Fruit fly (Drosophila melanogaster): Measurements from ENCODE around the gene TORIP.

Gene TORIP

dm6 chr3L:19846960-19847359 lies 42.1 kb upstream of the TORIP start (continued):
- TF ChIP-seq CG11695 (GFP tag; IDR thresholded peaks at IDR 0.05), result no peak
- TF ChIP-seq grn (GFP tag; optimal IDR thresholded peaks at IDR 0.05), result no peak
- no peak for TF ChIP-seq Atf6 (GFP tag; IDR thresholded peaks at IDR 0.05)
- no peak for TF ChIP-seq NfI (GFP tag; optimal IDR thresholded peaks at IDR 0.05)
- no peak for TF ChIP-seq ssp (GFP tag; IDR thresholded peaks at IDR 0.05)
- TF ChIP-seq Rx (GFP tag; IDR thresholded peaks at IDR 0.05), result no peak
- no peak for TF ChIP-seq CG6791 (GFP tag; IDR thresholded peaks at IDR 0.05; ENCODE audit: partially characterized antibody)
- no peak for TF ChIP-seq CG15479 (GFP tag; optimal IDR thresholded peaks at IDR 0.05)
- no peak for TF ChIP-seq Six4 (GFP tag; optimal IDR thresholded peaks at IDR 0.05)
- no peak for TF ChIP-seq CG18262 (tag; optimal IDR thresholded peaks at IDR 0.05)
- TF ChIP-seq klu (GFP tag; IDR thresholded peaks at IDR 0.05), result no peak
- no peak for TF ChIP-seq pho (GFP tag; optimal IDR thresholded peaks at IDR 0.05)
- TF ChIP-seq dmrt11E (tag; optimal IDR thresholded peaks at IDR 0.05), result no peak
- no peak for TF ChIP-seq CG31441 (GFP tag; IDR thresholded peaks at IDR 0.05)
- TF ChIP-seq nerfin-2 (GFP tag; IDR thresholded peaks at IDR 0.05; ENCODE audit: partially characterized antibody), result no peak
- TF ChIP-seq nerfin-1 (tag; optimal IDR thresholded peaks at IDR 0.05), result no peak
- no peak for TF ChIP-seq CG3065 (GFP tag; optimal IDR thresholded peaks at IDR 0.05)
- TF ChIP-seq CG15514 (GFP tag; optimal IDR thresholded peaks at IDR 0.05), result peak; percentile 47
- TF ChIP-seq CG16815 (GFP tag; optimal IDR thresholded peaks at IDR 0.05), result no peak
- TF ChIP-seq H2.0 (GFP tag; IDR thresholded peaks at IDR 0.05), result no peak
- no peak for TF ChIP-seq CG13287 (GFP tag; IDR thresholded peaks at IDR 0.05; ENCODE audit: partially characterized antibody)
- peak; percentile 25 for TF ChIP-seq tap (tag; optimal IDR thresholded peaks at IDR 0.05)
- no peak for TF ChIP-seq amos (GFP tag; IDR thresholded peaks at IDR 0.05; ENCODE audit: partially characterized antibody)
- no peak for TF ChIP-seq CG3163 (GFP tag; optimal IDR thresholded peaks at IDR 0.05)
- TF ChIP-seq Oli (tag; optimal IDR thresholded peaks at IDR 0.05), result no peak
- TF ChIP-seq Rfx (GFP tag; IDR thresholded peaks at IDR 0.05), result no peak
- no peak for TF ChIP-seq CG12155 (GFP tag; optimal IDR thresholded peaks at IDR 0.05)
- no peak for TF ChIP-seq Opbp (GFP tag; IDR thresholded peaks at IDR 0.05; ENCODE audit: partially characterized antibody)
- no peak for TF ChIP-seq lbe (GFP tag; optimal IDR thresholded peaks at IDR 0.05)
- no peak for TF ChIP-seq jigr1 (GFP tag; IDR thresholded peaks at IDR 0.05)
- no peak for TF ChIP-seq CG5953 (GFP tag; IDR thresholded peaks at IDR 0.05)
- TF ChIP-seq BtbVII (GFP tag; optimal IDR thresholded peaks at IDR 0.05), result peak; percentile 69
- no peak for TF ChIP-seq CG14965 (GFP tag; optimal IDR thresholded peaks at IDR 0.05; ENCODE audit: borderline replicate concordance)
- no peak for TF ChIP-seq CG14014 (GFP tag; IDR thresholded peaks at IDR 0.05)
- TF ChIP-seq CG3281 (GFP tag; optimal IDR thresholded peaks at IDR 0.05), result peak; percentile 59

dm6 chr3L:19845907-19846301 lies 41.0 kb upstream of the TORIP start:
- TF ChIP-seq CG6813 (GFP tag; optimal IDR thresholded peaks at IDR 0.05), result no peak
- TF ChIP-seq Pdp1 (GFP tag; optimal IDR thresholded peaks at IDR 0.05), result peak in 1 of 2 experiments; percentile 34
- no peak for TF ChIP-seq CG11456 (GFP tag; IDR thresholded peaks at IDR 0.05)
